Worm (Caenorhabditis elegans): ENCODE results near the gene mct-5.
A peak's percentile ranks its signal among the peaks of the same experiment; 100 is the strongest.
"Not testable (repeated sequence)": the region's sequence is repeated elsewhere in the genome, so short reads cannot be mapped to it uniquely, and the experiment has no call there.

mct-5 gene

ce11 chrII:7090085-7090484 lies 8.3 kb downstream of the mct-5 start:
- TF ChIP-seq dpl-1 (GFP tag; optimal IDR thresholded peaks at IDR 0.05) (no peak), hlh-30 (tag; optimal IDR thresholded peaks at IDR 0.05; ENCODE audit: insufficient read depth) (peak; percentile 37), ces-1 (GFP tag; optimal IDR thresholded peaks at IDR 0.05) (no peak)

- peak in 1 of 2 experiments; percentile 67 for TF ChIP-seq unc-62 (GFP tag; optimal IDR thresholded peaks at IDR 0.05 in 1 of 2)
- not testable (repeated sequence) for TF ChIP-seq unc-62 (tag; optimal IDR thresholded peaks at IDR 0.05)
These were observed 10.1 kb downstream of the mct-5 start for ce11 chrII:7088283-7088682.

ce11 chrII:7084021-7084420 lies 14.4 kb downstream of the mct-5 start, which contains the start of the genes T02G5.14 and T02G5.15:
TSS of gene T02G5.14 (plus strand) at chrII:7084321.
TSS of gene T02G5.15 (plus strand) at chrII:7084321.
- TF ChIP-seq daf-16 (GFP tag; optimal IDR thresholded peaks at IDR 0.05), result peak in 1 of 2 experiments; percentile 21
- not testable (repeated sequence) for TF ChIP-seq daf-16 (tag; optimal IDR thresholded peaks at IDR 0.05)

ce11 chrII:7075564-7076228 lies 22.7 kb downstream of the mct-5 start, which contains the start of gene T02G5.7:
TSS of gene T02G5.7 (plus strand) at chrII:7075614.
- TF ChIP-seq nhr-25 (tag; optimal IDR thresholded peaks at IDR 0.05; ENCODE audit: borderline replicate concordance, insufficient read depth), result no peak
- TF ChIP-seq aha-1 (tag), result no peak
- TF ChIP-seq daf-19 (GFP tag; conservative IDR thresholded peaks at IDR 0.05), result 0 out of 2 replicates have a peak, but pooled peaks have one; percentile 53
- peak in 1 of 2 experiments; percentile 39 for TF ChIP-seq daf-16 (GFP tag; optimal IDR thresholded peaks at IDR 0.05)
- TF ChIP-seq daf-16 (tag; optimal IDR thresholded peaks at IDR 0.05), result no peak
- TF ChIP-seq Y48G9A.11 (GFP tag; IDR thresholded peaks at IDR 0.05), result 0 out of 2 replicates have a peak, but pooled peaks have one; percentile 24
- TF ChIP-seq dve-1 (tag; optimal IDR thresholded peaks at IDR 0.05; ENCODE audit: insufficient read depth), result no peak
- TF ChIP-seq lin-38 (GFP tag; IDR thresholded peaks at IDR 0.05), result peak; percentile 40
- 0 out of 2 replicates have a peak, but pooled peaks have one; percentile 22 for TF ChIP-seq zfp-3 (GFP tag; conservative IDR thresholded peaks at IDR 0.05)
- TF ChIP-seq saeg-2 (GFP tag; IDR thresholded peaks at IDR 0.05), result 0 out of 2 replicates have a peak, but pooled peaks have one; percentile 48

ce11 chrII:7073537-7073913 lies 24.9 kb downstream of the mct-5 start, which contains the start of gene kat-1:
TSS of gene kat-1 (plus strand) at chrII:7073814.
- TF ChIP-seq unc-62 (GFP tag; optimal IDR thresholded peaks at IDR 0.05 in 1 of 2) (no peak), unc-62 (tag; optimal IDR thresholded peaks at IDR 0.05) (no peak), ceh-28 (tag; optimal IDR thresholded peaks at IDR 0.05) (no peak), lsy-2 (tag; optimal IDR thresholded peaks at IDR 0.05) (no peak), Y5F2A.4 (GFP tag; optimal IDR thresholded peaks at IDR 0.05) (no peak), ctbp-1 (GFP tag; IDR thresholded peaks at IDR 0.05) (no peak), tag-97 (GFP tag; IDR thresholded peaks at IDR 0.05) (no peak), tra-1 (GFP tag; IDR thresholded peaks at IDR 0.05) (no peak), F26F4.8 (GFP tag; conservative IDR thresholded peaks at IDR 0.05) (no peak), lim-7 (GFP tag; IDR thresholded peaks at IDR 0.05) (no peak), ZK337.2 (GFP tag; IDR thresholded peaks at IDR 0.05) (no peak), ceh-82 (tag; optimal IDR thresholded peaks at IDR 0.05) (no peak), T20F7.1 (GFP tag; optimal IDR thresholded peaks at IDR 0.05) (no peak)

ce11 chrII:7072590-7073536 lies 25.5 kb downstream of the mct-5 start:
- TF ChIP-seq vab-7 (GFP tag; IDR thresholded peaks at IDR 0.05) (peak; percentile 32; the same call in 1 of the 2 replicates), daf-19 (GFP tag; conservative IDR thresholded peaks at IDR 0.05) (no peak), daf-12 (tag; optimal IDR thresholded peaks at IDR 0.05) (no peak), lin-38 (GFP tag; IDR thresholded peaks at IDR 0.05) (peak; percentile 89), sdz-12 (GFP tag; optimal IDR thresholded peaks at IDR 0.05) (no peak), fkh-10 (GFP tag; optimal IDR thresholded peaks at IDR 0.05) (peak; percentile 15), unc-130 (GFP tag; optimal IDR thresholded peaks at IDR 0.05) (peak; percentile 11), lin-13 (GFP tag; optimal IDR thresholded peaks at IDR 0.05) (peak; percentile 21), nhr-111 (GFP tag; optimal IDR thresholded peaks at IDR 0.05) (no peak), dve-1 (tag; optimal IDR thresholded peaks at IDR 0.05; ENCODE audit: insufficient read depth) (peak; percentile 80), lsy-2 (tag; optimal IDR thresholded peaks at IDR 0.05) (peak; percentile 21 to 81), nhr-11 (tag; optimal IDR thresholded peaks at IDR 0.05) (peak; percentile 98), rbr-2 (tag; optimal IDR thresholded peaks at IDR 0.05) (peak; percentile 56), mes-2 (tag; optimal IDR thresholded peaks at IDR 0.05; ENCODE audit: poor library complexity, severe bottlenecking) (peak; percentile 77), jun-1 (tag; optimal IDR thresholded peaks at IDR 0.05) (no peak)
